Worm (Caenorhabditis elegans): Measurements from ENCODE around the gene F35F10.7.

DNA sequence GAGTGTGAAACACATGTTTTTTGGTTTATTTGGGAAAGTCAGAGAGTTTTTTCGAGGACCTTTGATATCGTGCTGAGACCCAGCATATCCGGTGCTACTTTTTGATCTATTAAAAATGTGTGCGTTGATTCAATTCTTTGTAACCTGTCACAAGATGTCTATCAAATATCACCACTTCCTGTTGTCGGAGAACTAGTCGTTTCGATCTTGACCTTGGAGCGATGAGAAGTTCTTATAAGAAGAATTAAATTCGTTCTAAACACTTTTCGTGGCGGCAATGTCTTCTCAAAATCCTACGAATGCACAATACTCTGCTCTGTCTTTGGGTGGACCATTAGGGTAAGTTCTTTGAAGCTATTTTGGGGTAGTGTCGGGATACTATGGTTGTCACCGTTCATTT is 28.9 kb upstream of the F35F10.7 start, which contains the start of gene F35F10.1:
- TF ChIP-seq ama-1 (optimal IDR thresholded peaks at IDR 0.05) (no peak), aly-1 (tag; optimal IDR thresholded peaks at IDR 0.05) (no peak), scrt-1 (GFP tag; IDR thresholded peaks at IDR 0.05) (no peak), sea-1 (GFP tag; conservative IDR thresholded peaks at IDR 0.05) (no peak), ets-7 (tag; optimal IDR thresholded peaks at IDR 0.05) (no peak), pes-1 (GFP tag; IDR thresholded peaks at IDR 0.05) (no peak), ceh-13 (GFP tag; optimal IDR thresholded peaks at IDR 0.05) (no peak), hmg-4 (GFP tag; optimal IDR thresholded peaks at IDR 0.05) (no peak), B0310.2 (tag; optimal IDR thresholded peaks at IDR 0.05) (no peak)

Data from whole organism, early embryonic.